Worm (Caenorhabditis elegans): ENCODE data around the gene T27E4.1.

- no peak for TF ChIP-seq egl-27 (tag; optimal IDR thresholded peaks at IDR 0.05)
- TF ChIP-seq nhr-77 (tag; optimal IDR thresholded peaks at IDR 0.05), result no peak
- TF ChIP-seq unc-62 (GFP tag; optimal IDR thresholded peaks at IDR 0.05), result no peak
- TF ChIP-seq nhr-12 (tag; optimal IDR thresholded peaks at IDR 0.05), result no peak
- TF ChIP-seq nhr-237 (tag; optimal IDR thresholded peaks at IDR 0.05), result no peak
- TF ChIP-seq ceh-82 (tag; optimal IDR thresholded peaks at IDR 0.05), result no peak
- TF ChIP-seq mdl-1 (tag; optimal IDR thresholded peaks at IDR 0.05), result no peak
- no peak for TF ChIP-seq lin-13 (GFP tag; optimal IDR thresholded peaks at IDR 0.05)
- no peak for TF ChIP-seq alr-1 (tag; optimal IDR thresholded peaks at IDR 0.05)
- no peak for TF ChIP-seq elt-1 (tag; optimal IDR thresholded peaks at IDR 0.05)
- no peak for TF ChIP-seq skn-1 (tag; optimal IDR thresholded peaks at IDR 0.05)
- no peak for TF ChIP-seq R02D3.7 (tag; optimal IDR thresholded peaks at IDR 0.05)
- no peak for TF ChIP-seq sem-4 (tag; optimal IDR thresholded peaks at IDR 0.05)
- no peak for TF ChIP-seq lin-39 (tag; optimal IDR thresholded peaks at IDR 0.05)
Observed at ce11 chrV:9111957-9112356, 19.8 kb downstream of the T27E4.1 start.

All from whole organism, L2 larva.